Fruit fly (Drosophila melanogaster) whole organism, embryonic: ENCODE results near the gene mus201.
A peak's percentile ranks its signal among the peaks of the same experiment; 100 is the strongest.

Source experiments
- Aef1 ChIP-seq: fragments of 200-800 bp; sonication (Bioruptor generic); IDR thresholded peaks from 3 replicates; pipeline ENCODE4 v1.3.6; 2022; ENCODE audit warnings: missing biosample characterization, missing genetic modification characterization
- Antp ChIP-seq: fragments of 200-800 bp; sonication (Bioruptor generic); optimal IDR thresholded peaks from 3 replicates; lab custom pipeline; 2016; ENCODE audit warnings: missing biosample characterization, missing genetic modification characterization
- Bdp1 ChIP-seq: fragments of 200-800 bp; sonication (Bioruptor generic); optimal IDR thresholded peaks from 3 replicates; lab custom pipeline; 2016; ENCODE audit warnings: missing biosample characterization, missing genetic modification characterization
- Bgb ChIP-seq: fragments of 200-800 bp; sonication (Bioruptor generic); IDR thresholded peaks from 2 replicates; pipeline ENCODE4 v1.3.6; 2022; ENCODE audit warnings: missing biosample characterization, missing genetic modification characterization; ENCODE audit not compliant: partially characterized antibody
- CG13123 ChIP-seq: fragments of 200-800 bp; sonication (Bioruptor generic); optimal IDR thresholded peaks from 2 replicates; lab custom pipeline; 2016; ENCODE audit warnings: missing biosample characterization, missing genetic modification characterization
- CG13287 ChIP-seq: fragments of 200-800 bp; sonication (Bioruptor generic); IDR thresholded peaks from 2 replicates; pipeline ENCODE4 v1.3.6; 2022; ENCODE audit warnings: missing biosample characterization, missing genetic modification characterization; ENCODE audit not compliant: partially characterized antibody
- CG14441 ChIP-seq: fragments of 200-800 bp; sonication (Bioruptor generic); IDR thresholded peaks from 2 replicates; pipeline ENCODE4 v1.3.6; 2022; ENCODE audit warnings: missing biosample characterization, missing genetic modification characterization
- CG15514 ChIP-seq: fragments of 200-800 bp; sonication (Bioruptor generic); optimal IDR thresholded peaks from 3 replicates; lab custom pipeline; 2017; ENCODE audit warnings: missing biosample characterization, missing genetic modification characterization, mild to moderate bottlenecking, moderate library complexity, missing genetic modification reagents
- CG16813 ChIP-seq: fragments of 200-800 bp; sonication (Bioruptor generic); IDR thresholded peaks from 3 replicates; pipeline ENCODE4 v1.3.6; 2022; ENCODE audit warnings: missing biosample characterization, missing genetic modification characterization; ENCODE audit not compliant: partially characterized antibody
- CG17361 ChIP-seq: fragments of 200-800 bp; sonication (Bioruptor generic); IDR thresholded peaks from 3 replicates; pipeline ENCODE4 v1.3.6; 2022; ENCODE audit warnings: missing biosample characterization, missing genetic modification characterization
- CG17829 ChIP-seq: fragments of 200-800 bp; optimal IDR thresholded peaks from 2 replicates; lab custom pipeline; 2019; ENCODE audit warnings: missing biosample characterization, mild to moderate bottlenecking, missing genetic modification characterization, moderate library complexity
- CG18764 ChIP-seq: fragments of 200-800 bp; sonication (Bioruptor generic); optimal IDR thresholded peaks from 3 replicates; lab custom pipeline; 2016; ENCODE audit warnings: missing biosample characterization, missing genetic modification characterization
- CG2120 ChIP-seq: fragments of 200-800 bp; sonication (Bioruptor generic); optimal IDR thresholded peaks from 3 replicates; lab custom pipeline; 2016; ENCODE audit warnings: missing biosample characterization, missing genetic modification characterization
- CG2199 ChIP-seq: fragments of 200-800 bp; sonication (Bioruptor generic); IDR thresholded peaks from 3 replicates; pipeline ENCODE4 v1.3.6; 2022; ENCODE audit warnings: missing biosample characterization, missing genetic modification characterization
- CG31224 ChIP-seq: fragments of 200-800 bp; sonication (Bioruptor generic); IDR thresholded peaks from 2 replicates; pipeline ENCODE4 v1.3.6; 2022; ENCODE audit warnings: missing biosample characterization, missing genetic modification characterization
- CG3281 ChIP-seq: fragments of 200-800 bp; sonication (Bioruptor generic); optimal IDR thresholded peaks from 3 replicates; lab custom pipeline; 2017; ENCODE audit warnings: missing biosample characterization, mild to moderate bottlenecking, missing genetic modification characterization
- CG33213 ChIP-seq: fragments of 200-800 bp; sonication (Bioruptor generic); optimal IDR thresholded peaks from 3 replicates; lab custom pipeline; 2016; ENCODE audit warnings: missing biosample characterization, missing genetic modification characterization
- CG4820 ChIP-seq: fragments of 200-800 bp; sonication (Bioruptor generic); optimal IDR thresholded peaks from 3 replicates; lab custom pipeline; 2016; ENCODE audit warnings: missing biosample characterization, missing genetic modification characterization
- CG6654 ChIP-seq: fragments of 200-800 bp; sonication (Bioruptor generic); optimal IDR thresholded peaks from 2 replicates; lab custom pipeline; 2017; ENCODE audit warnings: missing biosample characterization, mild to moderate bottlenecking, missing genetic modification characterization
- CkIIα-i1 ChIP-seq: fragments of 200-800 bp; sonication (Bioruptor generic); IDR thresholded peaks from 2 replicates; pipeline ENCODE4 v1.3.6; 2022; ENCODE audit warnings: missing biosample characterization, missing genetic modification characterization
- Dad ChIP-seq: fragments of 200-800 bp; sonication (Bioruptor generic); optimal IDR thresholded peaks from 3 replicates; lab custom pipeline; 2016; ENCODE audit warnings: missing biosample characterization, missing genetic modification characterization
- Fer1 ChIP-seq: fragments of 200-800 bp; sonication (Bioruptor generic); optimal IDR thresholded peaks from 2 replicates; lab custom pipeline; 2017; ENCODE audit warnings: missing biosample characterization, mild to moderate bottlenecking, missing genetic modification characterization
- Gsc ChIP-seq: fragments of 200-800 bp; sonication (Bioruptor generic); IDR thresholded peaks from 2 replicates; pipeline ENCODE4 v1.3.6; 2022; ENCODE audit warnings: missing biosample characterization, missing genetic modification characterization
- HLH4C ChIP-seq: fragments of 200-800 bp; sonication (Bioruptor generic); IDR thresholded peaks from 3 replicates; pipeline ENCODE4 v1.3.6; 2022; ENCODE audit warnings: missing biosample characterization, missing genetic modification characterization; ENCODE audit not compliant: partially characterized antibody
- HLH54F ChIP-seq: fragments of 200-800 bp; sonication (Bioruptor generic); optimal IDR thresholded peaks from 3 replicates; lab custom pipeline; 2016; ENCODE audit warnings: missing biosample characterization, missing genetic modification characterization
- Med ChIP-seq: fragments of 200-800 bp; sonication (Bioruptor generic); peaks from one replicate; lab custom pipeline; 2016; ENCODE audit warnings: missing biosample characterization, missing genetic modification characterization, mild to moderate bottlenecking, inconsistent platforms, moderate library complexity
- Mes4 ChIP-seq: fragments of 200-800 bp; sonication (Bioruptor generic); optimal IDR thresholded peaks from 2 replicates; lab custom pipeline; 2016; ENCODE audit warnings: missing biosample characterization, missing genetic modification characterization
- Ptx1 ChIP-seq: fragments of 200-800 bp; sonication (Bioruptor generic); IDR thresholded peaks from 2 replicates; pipeline ENCODE4 v1.3.6; 2022; ENCODE audit warnings: missing biosample characterization, missing genetic modification characterization
- Sin3A ChIP-seq: fragments of >200 bp; optimal IDR thresholded peaks from 2 replicates; lab custom pipeline; 2018
- Sox102F ChIP-seq: fragments of 200-800 bp; sonication (Bioruptor generic); optimal IDR thresholded peaks from 2 replicates; lab custom pipeline; 2018; ENCODE audit warnings: missing biosample characterization, mild to moderate bottlenecking, missing genetic modification characterization, moderate library complexity
- Sry-δ ChIP-seq: fragments of 200-800 bp; sonication (Bioruptor generic); optimal IDR thresholded peaks from 2 replicates; lab custom pipeline; 2016; ENCODE audit warnings: missing biosample characterization, missing genetic modification characterization
- ato ChIP-seq: fragments of 200-800 bp; sonication (Bioruptor generic); IDR thresholded peaks from 2 replicates; pipeline ENCODE4 v1.3.6; 2022; ENCODE audit warnings: missing biosample characterization, missing genetic modification characterization; ENCODE audit not compliant: partially characterized antibody
- bcd ChIP-seq: fragments of 200-800 bp; sonication (Bioruptor generic); optimal IDR thresholded peaks from 2 replicates; lab custom pipeline; 2017; ENCODE audit warnings: missing biosample characterization, mild to moderate bottlenecking, missing genetic modification characterization
- chinmo ChIP-seq: fragments of 200-800 bp; sonication (Bioruptor generic); IDR thresholded peaks from 4 replicates; pipeline ENCODE4 v1.3.6; 2022; ENCODE audit warnings: missing biosample characterization, missing genetic modification characterization; ENCODE audit not compliant: partially characterized antibody
- chm ChIP-seq: fragments of 200-800 bp; sonication (Bioruptor generic); IDR thresholded peaks from 2 replicates; pipeline ENCODE4 v1.3.6; 2022; ENCODE audit warnings: missing biosample characterization, missing genetic modification characterization
- esg ChIP-seq: fragments of 200-800 bp; sonication (Bioruptor generic); conservative IDR thresholded peaks from 2 replicates; pipeline ENCODE4 v1.3.6; 2022; ENCODE audit warnings: missing biosample characterization, missing genetic modification characterization
- exex ChIP-seq: fragments of 200-800 bp; sonication (Bioruptor generic); optimal IDR thresholded peaks from 4 replicates; lab custom pipeline; 2018; ENCODE audit warnings: missing biosample characterization, mild to moderate bottlenecking, missing genetic modification characterization, moderate library complexity
- hth ChIP-seq: fragments of >200 bp; optimal IDR thresholded peaks from 2 replicates; lab custom pipeline; 2017; ENCODE audit warnings: inconsistent platforms
- inv ChIP-seq: fragments of 200-800 bp; sonication (Bioruptor generic); IDR thresholded peaks from 2 replicates; pipeline ENCODE4 v1.3.6; 2022; ENCODE audit warnings: missing biosample characterization, missing genetic modification characterization; ENCODE audit not compliant: partially characterized antibody
- knrl ChIP-seq: fragments of 200-800 bp; sonication (Bioruptor generic); IDR thresholded peaks from 3 replicates; pipeline ENCODE4 v1.3.6; 2022; ENCODE audit warnings: missing biosample characterization, missing genetic modification characterization; ENCODE audit not compliant: partially characterized antibody
- mld ChIP-seq: fragments of 200-800 bp; sonication (Bioruptor generic); IDR thresholded peaks from 3 replicates; pipeline ENCODE4 v1.3.6; 2022; ENCODE audit warnings: missing biosample characterization, missing genetic modification characterization; ENCODE audit not compliant: partially characterized antibody
- pnt ChIP-seq: fragments of 200-800 bp; sonication (Bioruptor generic); optimal IDR thresholded peaks from 3 replicates; lab custom pipeline; 2016; ENCODE audit warnings: missing biosample characterization, missing genetic modification characterization
- sens ChIP-seq: fragments of 200-800 bp; sonication (Bioruptor generic); peaks from one replicate; lab custom pipeline; 2016; ENCODE audit warnings: missing biosample characterization, missing genetic modification characterization
- stwl ChIP-seq: fragments of 200-800 bp; sonication (Bioruptor generic); optimal IDR thresholded peaks from 3 replicates; lab custom pipeline; 2018; ENCODE audit warnings: missing biosample characterization, mild to moderate bottlenecking, missing genetic modification characterization, moderate library complexity
- unc-4 ChIP-seq: fragments of 200-800 bp; sonication (Bioruptor generic); IDR thresholded peaks from 2 replicates; pipeline ENCODE4 v1.3.6; 2022; ENCODE audit warnings: missing biosample characterization, missing genetic modification characterization; ENCODE audit not compliant: partially characterized antibody
- wek ChIP-seq: fragments of 200-800 bp; sonication (Bioruptor generic); optimal IDR thresholded peaks from 3 replicates; lab custom pipeline; 2018; ENCODE audit warnings: missing biosample characterization, mild to moderate bottlenecking, missing genetic modification characterization, moderate library complexity
- zen2 ChIP-seq: fragments of 200-800 bp; sonication (Bioruptor generic); IDR thresholded peaks from 3 replicates; pipeline ENCODE4 v1.3.6; 2022; ENCODE audit warnings: missing biosample characterization, missing genetic modification characterization; ENCODE audit not compliant: partially characterized antibody

mus201 gene

dm6 chr2L:8481623-8482424 lies 43.9 kb downstream of the mus201 start, which contains the start of gene CG43796 (continued):
- TF ChIP-seq pnt (GFP tag; lab: Kevin White, UChicago) (no peak), Dad (GFP tag; lab: Kevin White, UChicago) (no peak)

dm6 chr2L:8485562-8485961 lies 47.6 kb downstream of the mus201 start:
- TF ChIP-seq CkIIα-i1 (GFP tag; lab: Robert Waterston, UW) (no peak), Sin3A (lab: Kevin White, UChicago) (no peak), CG14441 (no peak), Gsc (GFP tag; lab: Robert Waterston, UW) (no peak), zen2 (GFP tag; lab: Robert Waterston, UW) (peak; percentile 68), inv (GFP tag; lab: Robert Waterston, UW) (peak; percentile 42; the same call in 1 of the 2 replicates), bcd (GFP tag; lab: Kevin White, UChicago) (no peak), CG2120 (GFP tag; lab: Kevin White, UChicago) (no peak), Bgb (GFP tag; lab: Robert Waterston, UW) (peak; percentile 78), knrl (GFP tag; lab: Robert Waterston, UW) (peak; percentile 34; the same call in 1 of the 3 replicates), hth (no peak), mld (GFP tag; lab: Robert Waterston, UW) (peak; percentile 67; the same call in 2 of the 3 replicates), CG13123 (no peak), CG33213 (GFP tag; lab: Kevin White, UChicago) (peak; percentile 7), Mes4 (no peak), Fer1 (GFP tag; lab: Kevin White, UChicago) (peak; percentile 30), Med (GFP tag; lab: Kevin White, UChicago) (peak; percentile 76), exex (peak; percentile 37), CG31224 (no peak), CG3281 (peak; percentile 3), Sox102F (no peak), CG2199 (GFP tag; lab: Robert Waterston, UW) (no peak), unc-4 (GFP tag; lab: Robert Waterston, UW) (peak; percentile 39; the same call in 1 of the 2 replicates), Aef1 (GFP tag; lab: Robert Waterston, UW) (no peak), CG4820 (GFP tag; lab: Kevin White, UChicago) (no peak), stwl (no peak), CG15514 (GFP tag; lab: Kevin White, UChicago) (no peak), Antp (GFP tag; lab: Kevin White, UChicago) (no peak), ato (peak; percentile 38; the same call in 1 of the 2 replicates), wek (no peak), sens (GFP tag; lab: Kevin White, UChicago) (peak; percentile 87), CG17361 (GFP tag; lab: Robert Waterston, UW) (no peak), Bdp1 (GFP tag; lab: Kevin White, UChicago) (peak; percentile 100), CG13287 (GFP tag; lab: Robert Waterston, UW) (peak; percentile 50; the same call in 1 of the 2 replicates), HLH54F (GFP tag; lab: Kevin White, UChicago) (no peak), Sry-δ (GFP tag; lab: Kevin White, UChicago) (no peak), esg (GFP tag; lab: Robert Waterston, UW) (no peak), CG16813 (peak; percentile 66), Ptx1 (GFP tag; lab: Robert Waterston, UW) (no peak), CG6654 (no peak), chm (GFP tag; lab: Robert Waterston, UW) (0 out of 2 replicates have a peak, but pooled peaks have one; percentile 15), chinmo (GFP tag; lab: Robert Waterston, UW) (peak; percentile 50; the same call in 1 of the 4 replicates), HLH4C (GFP tag; lab: Robert Waterston, UW) (peak; percentile 62), CG17829 (tag; lab: Kevin White, UChicago) (peak; percentile 6), CG18764 (no peak)
